Worm (Caenorhabditis elegans): ENCODE measurements around the gene ltah-1.1.
A peak's percentile ranks its signal among the peaks of the same experiment; 100 is the strongest.

The ltah-1.1 gene

ce11 chrIV:12279340-12279739 is at the start of gene ltah-1.1:
TSS of gene ltah-1.1 (plus strand) at chrIV:12279622.
- TF ChIP-seq unc-62 (GFP tag; optimal IDR thresholded peaks at IDR 0.05) (no peak), mdl-1 (tag; optimal IDR thresholded peaks at IDR 0.05) (no peak), skn-1 (tag; optimal IDR thresholded peaks at IDR 0.05) (no peak), nhr-129 (tag; optimal IDR thresholded peaks at IDR 0.05) (peak; percentile 20)

ce11 chrIV:12229679-12230078 is 49.7 kb upstream of the ltah-1.1 start, which contains the start of gene sre-18:
TSS of gene sre-18 (minus strand) at chrIV:12229779.
- TF ChIP-seq ceh-16 (tag; optimal IDR thresholded peaks at IDR 0.05) (no peak), lin-39 (tag; optimal IDR thresholded peaks at IDR 0.05) (no peak), R02D3.7 (tag; optimal IDR thresholded peaks at IDR 0.05) (no peak), nhr-77 (tag; optimal IDR thresholded peaks at IDR 0.05) (no peak), ama-1 (optimal IDR thresholded peaks at IDR 0.05) (no peak), F13H6.1 (tag; optimal IDR thresholded peaks at IDR 0.05) (no peak), ztf-4 (tag; optimal IDR thresholded peaks at IDR 0.05) (no peak), blmp-1 (tag; optimal IDR thresholded peaks at IDR 0.05; ENCODE audit: insufficient read depth) (no peak), sma-9 (GFP tag; optimal IDR thresholded peaks at IDR 0.05) (no peak), sma-9 (tag; optimal IDR thresholded peaks at IDR 0.05) (no peak), skn-1 (tag; optimal IDR thresholded peaks at IDR 0.05) (no peak), peb-1 (tag; optimal IDR thresholded peaks at IDR 0.05) (no peak), fos-1 (tag; optimal IDR thresholded peaks at IDR 0.05) (no peak), nhr-11 (tag; optimal IDR thresholded peaks at IDR 0.05) (no peak), nhr-6 (tag; optimal IDR thresholded peaks at IDR 0.05) (no peak)

- TF ChIP-seq unc-62 (GFP tag; optimal IDR thresholded peaks at IDR 0.05): no peak
- no peak for TF ChIP-seq lin-11 (tag; optimal IDR thresholded peaks at IDR 0.05)
- no peak for TF ChIP-seq crh-2 (tag; optimal IDR thresholded peaks at IDR 0.05)
- TF ChIP-seq snpc-4 (tag; optimal IDR thresholded peaks at IDR 0.05): no peak
- TF ChIP-seq nhr-12 (tag; optimal IDR thresholded peaks at IDR 0.05): no peak
- no peak for TF ChIP-seq lsy-2 (tag; optimal IDR thresholded peaks at IDR 0.05)
- TF ChIP-seq Y55F3AM.14 (GFP tag; optimal IDR thresholded peaks at IDR 0.05): no peak
- TF ChIP-seq nhr-6 (tag; optimal IDR thresholded peaks at IDR 0.05): no peak
- no peak for TF ChIP-seq R02D3.7 (tag; optimal IDR thresholded peaks at IDR 0.05)
- no peak for TF ChIP-seq lin-39 (tag; optimal IDR thresholded peaks at IDR 0.05)
- TF ChIP-seq dmd-4 (tag; optimal IDR thresholded peaks at IDR 0.05): no peak
- TF ChIP-seq F13H6.1 (tag; optimal IDR thresholded peaks at IDR 0.05): no peak
These were observed 43.4 kb upstream of the ltah-1.1 start, which contains the start of gene sre-16 for ce11 chrIV:12236011-12236410. TSS of gene sre-16 (minus strand) at chrIV:12236111.

ce11 chrIV:12238851-12239250 is 40.6 kb upstream of the ltah-1.1 start, which contains the start of gene sre-19:
TSS of gene sre-19 (minus strand) at chrIV:12238951.
- TF ChIP-seq egl-27 (tag; optimal IDR thresholded peaks at IDR 0.05) (no peak), unc-39 (tag; optimal IDR thresholded peaks at IDR 0.05) (no peak), crh-2 (tag; optimal IDR thresholded peaks at IDR 0.05) (no peak), ztf-4 (tag; optimal IDR thresholded peaks at IDR 0.05) (no peak), lin-13 (GFP tag; optimal IDR thresholded peaks at IDR 0.05) (no peak), peb-1 (tag; optimal IDR thresholded peaks at IDR 0.05) (no peak), alr-1 (tag; optimal IDR thresholded peaks at IDR 0.05) (no peak), nhr-11 (tag; optimal IDR thresholded peaks at IDR 0.05) (no peak), sma-3 (GFP tag; optimal IDR thresholded peaks at IDR 0.05) (no peak), ceh-82 (tag; optimal IDR thresholded peaks at IDR 0.05) (no peak), nhr-237 (tag; optimal IDR thresholded peaks at IDR 0.05) (no peak), gmeb-1 (tag; optimal IDR thresholded peaks at IDR 0.05) (no peak), nhr-6 (tag; optimal IDR thresholded peaks at IDR 0.05) (no peak), ztf-1 (GFP tag; conservative IDR thresholded peaks at IDR 0.05) (no peak), nhr-25 (tag; optimal IDR thresholded peaks at IDR 0.05) (no peak), mdl-1 (tag; optimal IDR thresholded peaks at IDR 0.05) (no peak), nhr-23 (tag; optimal IDR thresholded peaks at IDR 0.05) (no peak), dmd-4 (tag; optimal IDR thresholded peaks at IDR 0.05) (no peak)

ce11 chrIV:12244706-12245105 is 34.7 kb upstream of the ltah-1.1 start, which contains the start of gene sre-15:
TSS of gene sre-15 (minus strand) at chrIV:12244806.
- TF ChIP-seq blmp-1 (tag; optimal IDR thresholded peaks at IDR 0.05; ENCODE audit: insufficient read depth) (no peak), nhr-129 (tag; optimal IDR thresholded peaks at IDR 0.05) (no peak), elt-1 (tag; optimal IDR thresholded peaks at IDR 0.05) (no peak), unc-62 (GFP tag; optimal IDR thresholded peaks at IDR 0.05) (no peak), nhr-6 (tag; optimal IDR thresholded peaks at IDR 0.05) (no peak), lin-11 (tag; optimal IDR thresholded peaks at IDR 0.05) (no peak), nhr-237 (tag; optimal IDR thresholded peaks at IDR 0.05) (no peak), peb-1 (tag; optimal IDR thresholded peaks at IDR 0.05) (no peak), sem-4 (tag; optimal IDR thresholded peaks at IDR 0.05) (no peak), R02D3.7 (tag; optimal IDR thresholded peaks at IDR 0.05) (no peak), nhr-25 (tag; optimal IDR thresholded peaks at IDR 0.05) (no peak), ceh-16 (tag; optimal IDR thresholded peaks at IDR 0.05) (no peak), gmeb-1 (tag; optimal IDR thresholded peaks at IDR 0.05) (no peak), nhr-11 (tag; optimal IDR thresholded peaks at IDR 0.05) (no peak), unc-55 (GFP tag; optimal IDR thresholded peaks at IDR 0.05) (no peak), alr-1 (tag; optimal IDR thresholded peaks at IDR 0.05) (no peak)

All from whole organism, L2 larva.